Worm (Caenorhabditis elegans): ENCODE measurements around the gene W03F9.9.

Gene W03F9.9

ce11 chrV:141257-141656 lies 2.6 kb downstream of the W03F9.9 start, which contains the start of gene W03F9.11:
Gene W03F9.11, minus strand, starts transcription at chrV:141357.
- TF ChIP-seq ama-1 (optimal IDR thresholded peaks at IDR 0.05) (no peak), ztf-11 (tag; optimal IDR thresholded peaks at IDR 0.05) (no peak), aly-2 (tag; optimal IDR thresholded peaks at IDR 0.05) (no peak), nhr-12 (tag; optimal IDR thresholded peaks at IDR 0.05) (no peak), lin-13 (GFP tag; optimal IDR thresholded peaks at IDR 0.05) (no peak), nhr-129 (tag; optimal IDR thresholded peaks at IDR 0.05) (no peak), dmd-4 (tag; optimal IDR thresholded peaks at IDR 0.05) (no peak), zag-1 (tag; optimal IDR thresholded peaks at IDR 0.05) (no peak)

- no peak for TF ChIP-seq nhr-25 (tag; optimal IDR thresholded peaks at IDR 0.05)
- TF ChIP-seq lin-13 (GFP tag; optimal IDR thresholded peaks at IDR 0.05): no peak
- TF ChIP-seq peb-1 (tag; optimal IDR thresholded peaks at IDR 0.05): no peak
- TF ChIP-seq lin-11 (tag; optimal IDR thresholded peaks at IDR 0.05): no peak
- no peak for TF ChIP-seq elt-1 (tag; optimal IDR thresholded peaks at IDR 0.05)
- TF ChIP-seq ztf-4 (tag; optimal IDR thresholded peaks at IDR 0.05): no peak
- no peak for TF ChIP-seq unc-62 (GFP tag; optimal IDR thresholded peaks at IDR 0.05)
- no peak for TF ChIP-seq nhr-10 (tag; optimal IDR thresholded peaks at IDR 0.05)
- no peak for TF ChIP-seq egl-27 (tag; optimal IDR thresholded peaks at IDR 0.05)
- TF ChIP-seq nhr-11 (tag; optimal IDR thresholded peaks at IDR 0.05): no peak
- TF ChIP-seq ZK546.5 (tag; optimal IDR thresholded peaks at IDR 0.05): no peak
- TF ChIP-seq nhr-6 (tag; optimal IDR thresholded peaks at IDR 0.05): no peak
Measured at ce11 chrV:144794-145193, 6.1 kb downstream of the W03F9.9 start, which contains the start of gene srh-82. Gene srh-82, plus strand, starts transcription at chrV:145094.

ce11 chrV:145694-146093 lies 7.0 kb downstream of the W03F9.9 start:
- TF ChIP-seq alr-1 (tag; optimal IDR thresholded peaks at IDR 0.05) (no peak), ceh-82 (tag; optimal IDR thresholded peaks at IDR 0.05) (no peak), nhr-12 (tag; optimal IDR thresholded peaks at IDR 0.05) (no peak), ztf-4 (tag; optimal IDR thresholded peaks at IDR 0.05) (no peak), elt-1 (tag; optimal IDR thresholded peaks at IDR 0.05) (no peak), ZK546.5 (tag; optimal IDR thresholded peaks at IDR 0.05) (no peak), nhr-11 (tag; optimal IDR thresholded peaks at IDR 0.05) (no peak), nhr-129 (tag; optimal IDR thresholded peaks at IDR 0.05) (no peak), lin-13 (GFP tag; optimal IDR thresholded peaks at IDR 0.05) (no peak), F13H6.1 (tag; optimal IDR thresholded peaks at IDR 0.05) (no peak), peb-1 (tag; optimal IDR thresholded peaks at IDR 0.05) (no peak), ceh-16 (tag; optimal IDR thresholded peaks at IDR 0.05) (no peak), nhr-21 (tag; optimal IDR thresholded peaks at IDR 0.05) (no peak), egl-27 (tag; optimal IDR thresholded peaks at IDR 0.05) (no peak), C34F6.9 (tag; optimal IDR thresholded peaks at IDR 0.05) (no peak), gmeb-1 (tag; optimal IDR thresholded peaks at IDR 0.05) (no peak), skn-1 (tag; optimal IDR thresholded peaks at IDR 0.05) (no peak), unc-39 (tag; optimal IDR thresholded peaks at IDR 0.05) (no peak), mbf-1 (tag; optimal IDR thresholded peaks at IDR 0.05) (no peak), nhr-23 (tag; optimal IDR thresholded peaks at IDR 0.05) (no peak)

- TF ChIP-seq nhr-129 (tag; optimal IDR thresholded peaks at IDR 0.05) (no peak), unc-62 (GFP tag; optimal IDR thresholded peaks at IDR 0.05) (no peak), egl-27 (tag; optimal IDR thresholded peaks at IDR 0.05) (no peak), elt-3 (tag; optimal IDR thresholded peaks at IDR 0.05) (no peak), fos-1 (tag; optimal IDR thresholded peaks at IDR 0.05) (no peak), R02D3.7 (tag; optimal IDR thresholded peaks at IDR 0.05) (no peak), blmp-1 (tag; optimal IDR thresholded peaks at IDR 0.05; ENCODE audit: insufficient read depth) (no peak), mbf-1 (tag; optimal IDR thresholded peaks at IDR 0.05) (no peak), nhr-6 (tag; optimal IDR thresholded peaks at IDR 0.05) (no peak), lin-39 (tag; optimal IDR thresholded peaks at IDR 0.05) (no peak), lin-11 (tag; optimal IDR thresholded peaks at IDR 0.05) (no peak), sma-9 (GFP tag; optimal IDR thresholded peaks at IDR 0.05) (no peak), sma-9 (tag; optimal IDR thresholded peaks at IDR 0.05) (no peak), nhr-11 (tag; optimal IDR thresholded peaks at IDR 0.05) (no peak), elt-1 (tag; optimal IDR thresholded peaks at IDR 0.05) (no peak), zag-1 (tag; optimal IDR thresholded peaks at IDR 0.05) (no peak)
Measured at ce11 chrV:150059-150458, 11.4 kb downstream of the W03F9.9 start.

- TF ChIP-seq fos-1 (tag; optimal IDR thresholded peaks at IDR 0.05) (peak; percentile 57), blmp-1 (tag; optimal IDR thresholded peaks at IDR 0.05; ENCODE audit: insufficient read depth) (peak; percentile 41), sem-4 (tag; optimal IDR thresholded peaks at IDR 0.05) (no peak)
Measured at ce11 chrV:151310-151709, 12.6 kb downstream of the W03F9.9 start, which contains the start of gene W03F9.4. Gene W03F9.4, minus strand, starts transcription at chrV:151388.

Data from whole organism, L2 larva.